Fruit fly (Drosophila melanogaster) whole organism, prepupa: ENCODE data around the gene TfIIEbeta.

Experiments
- Blimp-1 ChIP-seq: fragments of 200-800 bp; sonication (Bioruptor generic); optimal IDR thresholded peaks from 3 replicates; lab custom pipeline; 2017; ENCODE audit warnings: missing biosample characterization, missing genetic modification characterization, mild to moderate bottlenecking, moderate library complexity, missing genetic modification reagents
- CG10631 ChIP-seq: fragments of 200-800 bp; sonication (Bioruptor generic); optimal IDR thresholded peaks from 2 replicates; lab custom pipeline; 2016; ENCODE audit warnings: missing biosample characterization, missing genetic modification characterization
- CG11902 ChIP-seq: fragments of 200-800 bp; sonication (Bioruptor generic); optimal IDR thresholded peaks from 3 replicates; lab custom pipeline; 2016; ENCODE audit warnings: missing biosample characterization, missing genetic modification characterization
- CG15336 ChIP-seq: fragments of 200-800 bp; sonication (Bioruptor generic); IDR thresholded peaks from 2 replicates; pipeline ENCODE4 v1.3.6; 2022; ENCODE audit warnings: missing biosample characterization, missing genetic modification characterization
- CG3032 ChIP-seq: fragments of 200-800 bp; optimal IDR thresholded peaks from 2 replicates; lab custom pipeline; 2019; ENCODE audit warnings: missing biosample characterization, mild to moderate bottlenecking, missing genetic modification characterization, moderate library complexity
- CG32006 ChIP-seq: fragments of 200-800 bp; sonication (Bioruptor generic); optimal IDR thresholded peaks from 3 replicates; lab custom pipeline; 2017; ENCODE audit warnings: missing biosample characterization, mild to moderate bottlenecking, missing genetic modification characterization
- CG3919 ChIP-seq: fragments of 200-800 bp; sonication (Bioruptor generic); optimal IDR thresholded peaks from 3 replicates; lab custom pipeline; 2016; ENCODE audit warnings: missing biosample characterization, missing genetic modification characterization
- CG4318 ChIP-seq: fragments of 200-800 bp; sonication (Bioruptor generic); optimal IDR thresholded peaks from 3 replicates; lab custom pipeline; 2017; ENCODE audit warnings: missing biosample characterization, mild to moderate bottlenecking, missing genetic modification characterization
- CG6163 ChIP-seq: fragments of 200-800 bp; sonication (Bioruptor generic); IDR thresholded peaks from 3 replicates; pipeline ENCODE4 v1.3.6; 2022; ENCODE audit warnings: missing biosample characterization, missing genetic modification characterization
- CG6276 ChIP-seq: fragments of 200-800 bp; sonication (Bioruptor generic); optimal IDR thresholded peaks from 2 replicates; lab custom pipeline; 2017; ENCODE audit warnings: missing biosample characterization, mild to moderate bottlenecking, missing genetic modification characterization
- CG6792 ChIP-seq: fragments of 200-800 bp; sonication (Bioruptor generic); optimal IDR thresholded peaks from 3 replicates; lab custom pipeline; 2016; ENCODE audit warnings: missing biosample characterization, missing genetic modification characterization
- CG7368 ChIP-seq: fragments of 200-800 bp; sonication (Bioruptor generic); optimal IDR thresholded peaks from 3 replicates; lab custom pipeline; 2016; ENCODE audit warnings: missing biosample characterization, missing genetic modification characterization
- CG8119 ChIP-seq: fragments of 200-800 bp; sonication (Bioruptor generic); IDR thresholded peaks from 3 replicates; pipeline ENCODE4 v1.3.6; 2022; ENCODE audit warnings: missing biosample characterization, missing genetic modification characterization
- CG8319 ChIP-seq: fragments of 200-800 bp; sonication (Bioruptor generic); optimal IDR thresholded peaks from 3 replicates; lab custom pipeline; 2016; ENCODE audit warnings: missing biosample characterization, missing genetic modification characterization
- CG8632 ChIP-seq: fragments of 200-800 bp; sonication (Bioruptor generic); optimal IDR thresholded peaks from 3 replicates; lab custom pipeline; 2016; ENCODE audit warnings: missing biosample characterization, missing genetic modification characterization
- Eip78C ChIP-seq: fragments of 200-800 bp; sonication (Bioruptor generic); peaks from one replicate; lab custom pipeline; 2016; ENCODE audit warnings: missing biosample characterization, missing genetic modification characterization
- Ets21C ChIP-seq: fragments of 200-800 bp; sonication (Bioruptor generic); optimal IDR thresholded peaks from 3 replicates; lab custom pipeline; 2016; ENCODE audit warnings: missing biosample characterization, missing genetic modification characterization
- Ets96B ChIP-seq: fragments of 200-800 bp; optimal IDR thresholded peaks from 2 replicates; lab custom pipeline; 2019; ENCODE audit warnings: missing biosample characterization, mild to moderate bottlenecking, missing genetic modification characterization, moderate library complexity
- Gug ChIP-seq: fragments of 200-800 bp; sonication (Bioruptor generic); IDR thresholded peaks from 2 replicates; pipeline ENCODE4 v1.3.6; 2022; ENCODE audit warnings: missing biosample characterization, missing genetic modification characterization
- Hr38 ChIP-seq: sonication (Bioruptor generic); optimal IDR thresholded peaks from 2 replicates; lab custom pipeline; 2016; ENCODE audit warnings: missing biosample characterization, missing genetic modification characterization
- Hr39 ChIP-seq: fragments of 200-800 bp; sonication (Bioruptor generic); optimal IDR thresholded peaks from 2 replicates; lab custom pipeline; 2016; ENCODE audit warnings: missing biosample characterization, missing genetic modification characterization
- Met ChIP-seq: fragments of 200-800 bp; sonication (Bioruptor generic); optimal IDR thresholded peaks from 3 replicates; lab custom pipeline; 2016; ENCODE audit warnings: missing biosample characterization, missing genetic modification characterization
- OdsH ChIP-seq: fragments of 200-800 bp; sonication (Bioruptor generic); optimal IDR thresholded peaks from 3 replicates; lab custom pipeline; 2016; ENCODE audit warnings: missing biosample characterization, missing genetic modification characterization
- Sox14 ChIP-seq: fragments of 200-800 bp; sonication (Bioruptor generic); optimal IDR thresholded peaks from 3 replicates; lab custom pipeline; 2016; ENCODE audit warnings: missing biosample characterization, missing genetic modification characterization
- Sox15 ChIP-seq: fragments of 200-800 bp; sonication (Bioruptor generic); optimal IDR thresholded peaks from 3 replicates; lab custom pipeline; 2016; ENCODE audit warnings: missing biosample characterization, missing genetic modification characterization
- achi ChIP-seq: fragments of 200-800 bp; sonication (Bioruptor generic); optimal IDR thresholded peaks from 3 replicates; lab custom pipeline; 2016; ENCODE audit warnings: missing biosample characterization, missing genetic modification characterization
- acj6 ChIP-seq: fragments of 200-800 bp; sonication (Bioruptor generic); optimal IDR thresholded peaks from 3 replicates; lab custom pipeline; 2016; ENCODE audit warnings: missing biosample characterization, missing genetic modification characterization
- cyc ChIP-seq: fragments of 200-800 bp; sonication (Bioruptor generic); optimal IDR thresholded peaks from 3 replicates; lab custom pipeline; 2016; ENCODE audit warnings: missing biosample characterization, missing genetic modification characterization
- dac ChIP-seq: fragments of 200-800 bp; sonication (Bioruptor generic); optimal IDR thresholded peaks from 2 replicates; lab custom pipeline; 2017; ENCODE audit warnings: missing biosample characterization, mild to moderate bottlenecking, missing genetic modification characterization
- dsx ChIP-seq: fragments of 200-800 bp; optimal IDR thresholded peaks from 3 replicates; lab custom pipeline; 2019; ENCODE audit warnings: missing biosample characterization, mild to moderate bottlenecking, missing genetic modification characterization, moderate library complexity; ENCODE audit not compliant: poor library complexity, severe bottlenecking
- esn ChIP-seq: fragments of 200-800 bp; sonication (Bioruptor generic); optimal IDR thresholded peaks from 2 replicates; lab custom pipeline; 2016; ENCODE audit warnings: missing biosample characterization, mild to moderate bottlenecking, missing genetic modification characterization, moderate library complexity
- fd59A ChIP-seq: fragments of 200-800 bp; sonication (Bioruptor generic); optimal IDR thresholded peaks from 2 replicates; lab custom pipeline; 2017; ENCODE audit warnings: missing biosample characterization, mild to moderate bottlenecking, missing genetic modification characterization, missing genetic modification reagents
- fd85E ChIP-seq: fragments of 200-800 bp; sonication (Bioruptor generic); optimal IDR thresholded peaks from 3 replicates; lab custom pipeline; 2016; ENCODE audit warnings: missing biosample characterization, missing genetic modification characterization
- net ChIP-seq: fragments of 200-800 bp; sonication (Bioruptor generic); optimal IDR thresholded peaks from 3 replicates; lab custom pipeline; 2016; ENCODE audit warnings: missing biosample characterization, missing genetic modification characterization
- pdm3 ChIP-seq: fragments of 200-800 bp; sonication (Bioruptor generic); optimal IDR thresholded peaks from 3 replicates; lab custom pipeline; 2016; ENCODE audit warnings: missing biosample characterization, missing genetic modification characterization
- spab ChIP-seq: fragments of 200-800 bp; sonication (Bioruptor generic); optimal IDR thresholded peaks from 2 replicates; lab custom pipeline; 2017; ENCODE audit warnings: missing biosample characterization, mild to moderate bottlenecking, missing genetic modification characterization, missing genetic modification reagents
- ss ChIP-seq, 2 experiments: fragments of 200-800 bp; sonication (Bioruptor generic); optimal IDR thresholded peaks; 2 replicates in 1 of 2; 3 replicates in 1 of 2; lab custom pipeline; 2017 to 2018; ENCODE audit warnings: mild to moderate bottlenecking in 2 of 2, missing biosample characterization in 2 of 2, missing genetic modification characterization in 2 of 2, moderate library complexity in 1 of 2
- svp ChIP-seq: fragments of 200-800 bp; sonication (Bioruptor generic); peaks from one replicate; lab custom pipeline; 2016; ENCODE audit warnings: missing biosample characterization, missing genetic modification characterization
- vri ChIP-seq: fragments of 200-800 bp; sonication (Bioruptor generic); optimal IDR thresholded peaks from 3 replicates; lab custom pipeline; 2016; ENCODE audit warnings: missing biosample characterization, mild to moderate bottlenecking, missing genetic modification characterization

TfIIEbeta gene

DNA sequence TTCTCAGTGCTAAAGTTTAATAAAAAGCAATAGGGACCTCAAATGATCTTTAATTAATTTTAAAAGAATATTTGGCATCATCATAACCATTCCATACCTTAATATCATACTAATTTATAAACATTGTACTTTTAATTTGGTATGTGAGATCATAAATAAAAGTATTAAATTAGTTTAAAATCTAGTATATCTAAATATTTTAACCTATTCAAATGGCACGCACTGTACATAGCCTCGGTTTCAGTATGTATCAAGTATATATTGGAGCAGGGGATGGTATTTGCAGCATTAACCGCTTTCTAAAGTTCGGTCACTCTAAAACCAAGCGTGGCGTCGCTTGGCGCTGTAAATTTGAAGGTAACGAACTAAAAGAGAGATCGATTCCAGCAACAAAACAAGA, 44.4 kb upstream of the TfIIEbeta start, which contains the start of gene pav (continued):
- TF ChIP-seq dsx (no peak), Sox15 (GFP tag; lab: Kevin White, UChicago) (no peak), esn (GFP tag; lab: Kevin White, UChicago) (peak; percentile 54), CG7368 (GFP tag; lab: Kevin White, UChicago) (no peak), Met (GFP tag; lab: Kevin White, UChicago) (no peak), CG3032 (tag; lab: Kevin White, UChicago) (peak; percentile 48), CG15336 (GFP tag; lab: Robert Waterston, UW) (peak; percentile 63), CG8632 (GFP tag; lab: Kevin White, UChicago) (no peak), Eip78C (GFP tag; lab: Kevin White, UChicago) (no peak), Hr38 (GFP tag; lab: Kevin White, UChicago) (no peak)

DNA sequence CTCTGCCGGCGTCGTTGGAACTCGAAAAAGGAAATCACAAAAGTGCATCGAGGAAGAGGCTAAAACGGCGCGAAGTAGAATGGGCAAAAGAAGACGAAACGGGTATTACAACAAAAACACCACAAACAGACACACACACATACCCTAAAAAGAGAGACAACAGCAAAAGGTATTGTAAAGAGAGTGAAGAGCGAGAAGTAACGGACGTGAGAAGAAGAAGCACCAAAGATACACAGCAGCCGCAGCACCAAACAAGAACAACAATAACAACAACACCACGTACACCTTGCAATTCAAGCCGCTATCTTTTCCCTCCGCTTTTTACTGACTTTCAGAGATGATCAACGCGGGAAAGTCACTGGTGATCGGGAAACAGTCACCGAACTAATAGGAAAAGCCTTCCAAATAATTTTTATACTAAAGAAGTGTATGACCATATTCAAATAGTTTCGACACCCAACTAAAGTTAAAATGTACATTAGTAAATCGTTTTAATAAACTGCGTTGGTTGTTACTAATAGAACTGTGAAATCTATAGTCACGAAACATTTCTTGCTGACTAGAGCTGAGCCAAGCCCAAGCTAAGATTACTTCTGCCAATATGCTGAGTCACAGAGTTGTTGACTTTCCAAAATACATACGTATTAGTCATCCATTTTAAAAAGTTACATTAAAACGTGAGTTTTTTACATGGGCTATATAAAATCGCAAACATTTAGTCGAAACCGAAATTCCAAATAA, 34.5 kb upstream of the TfIIEbeta start:
- no peak for TF ChIP-seq CG11902 (GFP tag; lab: Kevin White, UChicago)
- TF ChIP-seq Sox15 (GFP tag; lab: Kevin White, UChicago), result no peak
- TF ChIP-seq OdsH (GFP tag; lab: Kevin White, UChicago), result no peak
- no peak for TF ChIP-seq achi (GFP tag; lab: Kevin White, UChicago)
- TF ChIP-seq CG4318, result no peak
- no peak for TF ChIP-seq Ets21C (GFP tag; lab: Kevin White, UChicago)
- no peak for TF ChIP-seq dac (GFP tag; lab: Kevin White, UChicago)
- TF ChIP-seq Hr38 (GFP tag; lab: Kevin White, UChicago), result no peak
- peak; percentile 33 for TF ChIP-seq esn (GFP tag; lab: Kevin White, UChicago)
- peak; percentile 53 for TF ChIP-seq CG6163 (GFP tag; lab: Robert Waterston, UW)
- TF ChIP-seq Blimp-1 (GFP tag; lab: Kevin White, UChicago), result no peak
- TF ChIP-seq CG3032 (tag; lab: Kevin White, UChicago), result no peak
- TF ChIP-seq dsx, result peak; percentile 25
- no peak for TF ChIP-seq cyc (GFP tag; lab: Kevin White, UChicago)

DNA sequence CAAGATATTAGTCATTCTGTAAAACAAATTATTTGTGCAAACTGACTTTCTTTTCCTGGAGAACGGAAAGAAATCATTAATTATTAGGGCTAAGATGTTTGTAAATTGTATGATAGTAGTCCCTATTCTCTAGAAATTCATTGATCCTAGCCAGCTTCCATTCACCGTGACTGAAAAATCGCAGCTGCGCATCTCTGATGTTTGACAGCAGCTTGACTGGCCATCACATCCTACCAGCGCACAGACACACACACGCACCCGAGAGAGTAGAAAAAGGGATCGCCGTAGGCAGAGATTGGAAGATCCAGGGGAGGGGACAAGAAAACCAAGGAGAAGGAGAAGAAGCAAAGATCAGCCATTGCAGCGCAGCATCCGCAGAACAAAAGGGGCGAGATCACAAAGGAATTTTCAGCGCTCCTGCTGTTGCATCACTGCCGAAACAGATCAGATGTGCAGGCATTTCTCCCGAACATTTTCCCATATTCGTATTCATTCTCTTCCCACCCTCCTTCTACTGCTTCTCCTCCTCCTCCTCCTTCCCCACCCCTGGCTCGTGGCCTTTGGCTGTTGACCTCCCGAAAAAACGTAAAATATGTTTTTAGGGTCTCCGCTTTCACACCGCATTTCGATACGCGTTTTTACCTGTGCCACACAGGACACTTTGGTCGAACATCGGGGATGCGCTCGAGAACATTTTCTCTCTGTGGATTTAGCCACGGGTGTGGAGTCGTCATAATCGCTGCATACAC, 33.8 kb upstream of the TfIIEbeta start:
- TF ChIP-seq spab (peak; percentile 16), ss (GFP tag; optimal IDR thresholded peaks at IDR 0.05; lab: Kevin White, UChicago) (peak in 1 of 2 experiments; percentile 6), CG6163 (GFP tag; lab: Robert Waterston, UW) (peak; percentile 33; the same call in 1 of the 3 replicates), Gug (no peak), Ets21C (GFP tag; lab: Kevin White, UChicago) (peak; percentile 9), fd85E (GFP tag; lab: Kevin White, UChicago) (no peak), CG3919 (peak; percentile 25), CG32006 (GFP tag; lab: Kevin White, UChicago) (peak; percentile 33), Eip78C (GFP tag; lab: Kevin White, UChicago) (peak; percentile 72), CG6276 (GFP tag; lab: Kevin White, UChicago) (no peak), Sox15 (GFP tag; lab: Kevin White, UChicago) (no peak), vri (peak; percentile 69), net (GFP tag; lab: Kevin White, UChicago) (peak; percentile 30), CG10631 (GFP tag; lab: Kevin White, UChicago) (peak; percentile 30), pdm3 (GFP tag; lab: Kevin White, UChicago) (no peak), CG4318 (no peak), svp (GFP tag; lab: Kevin White, UChicago) (peak; percentile 95), acj6 (peak; percentile 9), Sox14 (GFP tag; lab: Kevin White, UChicago) (peak; percentile 53), CG8319 (GFP tag; lab: Kevin White, UChicago) (peak; percentile 21), fd59A (GFP tag; lab: Kevin White, UChicago) (peak; percentile 25), Hr39 (GFP tag; lab: Kevin White, UChicago) (peak; percentile 23), CG6792 (GFP tag; lab: Kevin White, UChicago) (peak; percentile 50), CG8119 (GFP tag; lab: Robert Waterston, UW) (no peak), Ets96B (tag; lab: Kevin White, UChicago) (peak; percentile 0), Hr38 (GFP tag; lab: Kevin White, UChicago) (no peak)
